Worm (Caenorhabditis elegans): ENCODE measurements around the gene ZC302.3.

The ZC302.3 gene

DNA sequence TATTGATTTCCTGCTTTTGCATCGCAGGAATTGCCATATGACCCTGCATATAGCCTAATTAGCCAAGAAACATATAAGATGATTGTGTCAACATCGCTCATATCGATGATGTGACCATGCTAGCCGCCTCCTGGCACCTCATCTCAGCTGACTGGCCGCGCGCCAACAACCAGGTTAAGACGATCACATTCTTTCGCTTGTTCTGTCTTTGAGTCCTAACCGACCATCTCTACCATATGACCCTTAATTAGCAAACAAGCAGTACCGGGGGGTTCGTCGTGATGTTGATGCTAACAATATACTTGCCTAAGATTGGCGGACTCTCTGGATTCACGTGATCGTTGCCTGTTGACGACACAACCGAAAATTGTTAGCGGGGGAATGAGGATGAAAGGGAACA, 18.7 kb downstream of the ZC302.3 start:
- TF ChIP-seq ztf-11 (tag; optimal IDR thresholded peaks at IDR 0.05), result no peak
- TF ChIP-seq nhr-43 (tag; optimal IDR thresholded peaks at IDR 0.05; ENCODE audit: poor library complexity, severe bottlenecking), result peak; percentile 70
- peak; percentile 70 for TF ChIP-seq pha-4 (tag; optimal IDR thresholded peaks at IDR 0.05)
- no peak for TF ChIP-seq aly-2 (tag; optimal IDR thresholded peaks at IDR 0.05)
- TF ChIP-seq nhr-77 (tag; optimal IDR thresholded peaks at IDR 0.05), result no peak
- no peak for TF ChIP-seq skn-1 (tag; optimal IDR thresholded peaks at IDR 0.05)
- no peak for TF ChIP-seq elt-2 (tag; optimal IDR thresholded peaks at IDR 0.05)
- TF ChIP-seq nhr-25 (tag; optimal IDR thresholded peaks at IDR 0.05), result peak; percentile 51
- peak; percentile 5 for TF ChIP-seq hmg-11 (tag; optimal IDR thresholded peaks at IDR 0.05)

DNA sequence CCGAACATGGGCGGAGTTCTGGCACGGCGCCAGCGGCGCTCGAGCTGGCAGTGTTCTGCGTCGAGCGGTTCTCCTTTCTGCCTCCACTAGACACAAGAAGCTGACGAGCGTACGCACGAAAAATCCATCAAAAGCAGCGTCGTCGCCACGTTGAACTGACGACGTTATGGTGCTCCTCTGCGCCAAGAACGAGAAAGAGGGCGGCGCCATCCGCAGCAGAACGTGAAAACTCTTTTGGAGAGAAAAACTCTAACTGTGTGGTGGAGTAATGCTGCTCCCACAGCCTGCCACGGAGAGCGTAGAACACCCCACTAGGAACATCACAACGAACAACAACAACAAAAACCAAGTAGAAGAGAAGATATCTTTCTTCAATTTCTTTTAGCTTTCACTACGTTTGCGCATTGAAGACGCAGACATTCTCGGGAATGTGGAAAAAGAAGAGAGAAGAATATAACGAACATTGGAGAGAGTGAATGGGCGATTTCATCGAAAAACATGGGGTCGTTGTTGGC, 19.3 kb downstream of the ZC302.3 start:
- TF ChIP-seq elt-2 (tag; optimal IDR thresholded peaks at IDR 0.05) (no peak), nhr-67 (tag; optimal IDR thresholded peaks at IDR 0.05) (no peak), egl-5 (tag; optimal IDR thresholded peaks at IDR 0.05) (peak; percentile 71), nhr-77 (tag; optimal IDR thresholded peaks at IDR 0.05) (no peak), lin-15B (tag; optimal IDR thresholded peaks at IDR 0.05) (no peak), zag-1 (tag; optimal IDR thresholded peaks at IDR 0.05) (no peak), unc-39 (tag; optimal IDR thresholded peaks at IDR 0.05) (no peak), lin-39 (tag; optimal IDR thresholded peaks at IDR 0.05) (peak; percentile 90), hmg-11 (tag; optimal IDR thresholded peaks at IDR 0.05) (no peak), skn-1 (tag; optimal IDR thresholded peaks at IDR 0.05) (no peak), egl-27 (tag; optimal IDR thresholded peaks at IDR 0.05) (no peak), ztf-4 (tag; optimal IDR thresholded peaks at IDR 0.05) (no peak), pqm-1 (tag; optimal IDR thresholded peaks at IDR 0.05) (no peak), mdl-1 (tag; optimal IDR thresholded peaks at IDR 0.05) (peak; percentile 27), R02D3.7 (tag; optimal IDR thresholded peaks at IDR 0.05) (no peak), fos-1 (tag; optimal IDR thresholded peaks at IDR 0.05) (no peak), tbx-2 (tag; optimal IDR thresholded peaks at IDR 0.05) (no peak), nhr-43 (tag; optimal IDR thresholded peaks at IDR 0.05; ENCODE audit: poor library complexity, severe bottlenecking) (peak; percentile 11), ceh-82 (tag; optimal IDR thresholded peaks at IDR 0.05) (no peak), pha-4 (tag; optimal IDR thresholded peaks at IDR 0.05) (no peak), ama-1 (optimal IDR thresholded peaks at IDR 0.05) (peak; percentile 66), mml-1 (tag; optimal IDR thresholded peaks at IDR 0.05) (no peak), jun-1 (tag; optimal IDR thresholded peaks at IDR 0.05) (no peak), fkh-10 (GFP tag; optimal IDR thresholded peaks at IDR 0.05) (no peak), snpc-4 (tag; optimal IDR thresholded peaks at IDR 0.05) (no peak), eor-1 (tag; optimal IDR thresholded peaks at IDR 0.05) (no peak), unc-62 (GFP tag; optimal IDR thresholded peaks at IDR 0.05) (no peak), ztf-11 (tag; optimal IDR thresholded peaks at IDR 0.05) (no peak), elt-3 (tag; optimal IDR thresholded peaks at IDR 0.05) (no peak), nhr-23 (tag; optimal IDR thresholded peaks at IDR 0.05) (peak; percentile 73), daf-12 (tag; optimal IDR thresholded peaks at IDR 0.05) (no peak), ceh-16 (tag; optimal IDR thresholded peaks at IDR 0.05) (no peak), nhr-25 (tag; optimal IDR thresholded peaks at IDR 0.05) (no peak), aly-2 (tag; optimal IDR thresholded peaks at IDR 0.05) (no peak), fkh-2 (tag; optimal IDR thresholded peaks at IDR 0.05) (no peak), nhr-76 (tag; optimal IDR thresholded peaks at IDR 0.05) (no peak), ceh-28 (tag; optimal IDR thresholded peaks at IDR 0.05) (no peak), ceh-9 (tag; optimal IDR thresholded peaks at IDR 0.05) (no peak), nhr-237 (tag; optimal IDR thresholded peaks at IDR 0.05) (no peak), nhr-12 (tag; optimal IDR thresholded peaks at IDR 0.05) (no peak), nfya-1 (tag; optimal IDR thresholded peaks at IDR 0.05; ENCODE audit: insufficient read depth) (peak; percentile 37), elt-1 (tag; optimal IDR thresholded peaks at IDR 0.05) (no peak), nhr-28 (tag; optimal IDR thresholded peaks at IDR 0.05) (no peak), sea-2 (GFP tag; optimal IDR thresholded peaks at IDR 0.05) (no peak), ZK546.5 (tag; optimal IDR thresholded peaks at IDR 0.05) (no peak), lsy-12 (tag; optimal IDR thresholded peaks at IDR 0.05) (no peak), nhr-11 (tag; optimal IDR thresholded peaks at IDR 0.05) (no peak)

All from whole organism, L3 larva.